Worm (Caenorhabditis elegans) whole organism, L1 larva: ENCODE data around the gene Y4C6B.7.

ENCODE experiments used
- C34B4.2 ChIP-seq: sonication (generic microtip); optimal IDR thresholded peaks from 2 replicates; lab custom pipeline; 2017; ENCODE audit warnings: mild to moderate bottlenecking, missing genetic modification characterization, missing compliant biosample characterization
- F16B12.6 ChIP-seq: fragments of 150-350 bp; optimal IDR thresholded peaks from 2 replicates; lab custom pipeline; 2014; ENCODE audit warnings: missing biosample characterization, missing genetic modification characterization
- aha-1 ChIP-seq: fragments of 150-350 bp; optimal IDR thresholded peaks from 2 replicates; lab custom pipeline; 2014; ENCODE audit warnings: missing biosample characterization, missing genetic modification characterization
- ama-1 ChIP-seq: fragments of 150-350 bp; optimal IDR thresholded peaks from 2 replicates; lab custom pipeline; 2014
- blmp-1 ChIP-seq: fragments of 150-350 bp; optimal IDR thresholded peaks from 2 replicates; lab custom pipeline; 2014; ENCODE audit warnings: missing biosample characterization, missing genetic modification characterization
- ceh-8 ChIP-seq: fragments of 200-800 bp; sonication (Bioruptor generic); optimal IDR thresholded peaks from 2 replicates; lab custom pipeline; 2018; ENCODE audit warnings: mild to moderate bottlenecking, missing genetic modification characterization, moderate library complexity, missing compliant biosample characterization
- ceh-88 ChIP-seq: fragments of 200-800 bp; sonication (Bioruptor generic); IDR thresholded peaks from 2 replicates; pipeline ENCODE4 v1.3.6; 2022; ENCODE audit warnings: missing genetic modification characterization, missing compliant biosample characterization
- efl-1 ChIP-seq, 4 experiments: fragments of 150-350 bp; optimal IDR thresholded peaks in 3 of 4; peaks in 1 of 4; 1 replicate in 1 of 4; 2 replicates in 3 of 4; lab custom pipeline; 2014; ENCODE audit warnings: missing biosample characterization in 2 of 4, missing genetic modification characterization in 2 of 4, missing genetic modification reagents in 2 of 4
- egl-27 ChIP-seq, 2 experiments: fragments of 150-350 bp in 1 of 2; sonication (generic microtip); optimal IDR thresholded peaks; 3 replicates each; lab custom pipeline; 2017 to 2018; ENCODE audit warnings: missing biosample characterization in 2 of 2, missing genetic modification characterization in 2 of 2, missing genetic modification reagents in 2 of 2
- elt-2 ChIP-seq: sonication (generic microtip); optimal IDR thresholded peaks from 2 replicates; lab custom pipeline; 2016; ENCODE audit warnings: missing genetic modification characterization, mild to moderate bottlenecking, inconsistent platforms, missing compliant biosample characterization, missing genetic modification reagents
- ets-5 ChIP-seq: fragments of 200-800 bp; sonication (Bioruptor generic); IDR thresholded peaks from 2 replicates; pipeline ENCODE4 v1.3.6; 2022; ENCODE audit warnings: missing genetic modification characterization, missing compliant biosample characterization
- hlh-4 ChIP-seq: sonication (generic microtip); optimal IDR thresholded peaks from 2 replicates; lab custom pipeline; 2016; ENCODE audit warnings: mild to moderate bottlenecking, missing genetic modification characterization, missing compliant biosample characterization
- hpl-2 ChIP-seq: fragments of 150-350 bp; optimal IDR thresholded peaks from 2 replicates; lab custom pipeline; 2014; ENCODE audit warnings: missing biosample characterization, missing genetic modification reagents, missing genetic modification characterization
- irx-1 ChIP-seq: sonication (generic microtip); optimal IDR thresholded peaks from 2 replicates; lab custom pipeline; 2016; ENCODE audit warnings: missing genetic modification characterization, missing compliant biosample characterization
- jun-1 ChIP-seq: fragments of 150-350 bp; optimal IDR thresholded peaks from 2 replicates; lab custom pipeline; 2014; ENCODE audit warnings: missing biosample characterization, missing genetic modification reagents, missing genetic modification characterization
- lin-13 ChIP-seq: fragments of 150-350 bp; optimal IDR thresholded peaks from 2 replicates; lab custom pipeline; 2014; ENCODE audit warnings: missing biosample characterization, missing genetic modification reagents, missing genetic modification characterization
- lin-14 ChIP-seq: fragments of 200-800 bp; sonication (Bioruptor generic); optimal IDR thresholded peaks from 2 replicates; lab custom pipeline; 2018; ENCODE audit warnings: mild to moderate bottlenecking, missing genetic modification characterization, moderate library complexity, missing compliant biosample characterization
- lin-15B ChIP-seq: fragments of 150-350 bp; sonication (generic microtip); optimal IDR thresholded peaks from 3 replicates; lab custom pipeline; 2014; ENCODE audit warnings: missing biosample characterization, missing genetic modification characterization
- lin-35 ChIP-seq, 2 experiments: fragments of 150-350 bp; optimal IDR thresholded peaks; 2 replicates each; lab custom pipeline; 2014; ENCODE audit warnings: missing biosample characterization in 2 of 2, missing genetic modification characterization in 2 of 2, missing genetic modification reagents in 2 of 2
- lin-39 ChIP-seq: fragments of 150-350 bp; optimal IDR thresholded peaks from 2 replicates; lab custom pipeline; 2014; ENCODE audit warnings: missing biosample characterization, missing genetic modification reagents, missing genetic modification characterization
- lir-3 ChIP-seq: sonication (generic microtip); optimal IDR thresholded peaks from 2 replicates; lab custom pipeline; 2016; ENCODE audit warnings: mild to moderate bottlenecking, missing genetic modification characterization, moderate library complexity, missing compliant biosample characterization; ENCODE audit not compliant: poor library complexity
- lsy-2 ChIP-seq, 2 experiments: fragments of 150-350 bp; optimal IDR thresholded peaks; 2 replicates each; lab custom pipeline; 2014; ENCODE audit warnings: missing biosample characterization in 2 of 2, missing genetic modification characterization in 2 of 2
- mdl-1 ChIP-seq, 2 experiments: fragments of 150-350 bp; optimal IDR thresholded peaks; 2 replicates each; lab custom pipeline; 2014 to 2017; ENCODE audit warnings: missing biosample characterization in 2 of 2, missing genetic modification characterization in 2 of 2, inconsistent platforms in 1 of 2
- mef-2 ChIP-seq: fragments of 150-350 bp; optimal IDR thresholded peaks from 2 replicates; lab custom pipeline; 2014; ENCODE audit warnings: missing biosample characterization, missing genetic modification characterization
- nhr-12 ChIP-seq: sonication (generic microtip); optimal IDR thresholded peaks from 2 replicates; lab custom pipeline; 2017; ENCODE audit warnings: missing biosample characterization, missing genetic modification characterization
- nhr-19 ChIP-seq: fragments of 200-800 bp; sonication (Bioruptor generic); conservative IDR thresholded peaks from 2 replicates; pipeline ENCODE4 v1.3.6; 2022; ENCODE audit warnings: missing genetic modification characterization, missing compliant biosample characterization
- nhr-237 ChIP-seq: fragments of 150-350 bp; optimal IDR thresholded peaks from 2 replicates; lab custom pipeline; 2014; ENCODE audit warnings: missing biosample characterization, missing genetic modification characterization
- nhr-28 ChIP-seq: fragments of 150-350 bp; optimal IDR thresholded peaks from 2 replicates; lab custom pipeline; 2014; ENCODE audit warnings: missing biosample characterization, missing genetic modification characterization
- nhr-71 ChIP-seq: sonication (generic microtip); optimal IDR thresholded peaks from 2 replicates; lab custom pipeline; 2016; ENCODE audit warnings: mild to moderate bottlenecking, missing genetic modification characterization, moderate library complexity, missing compliant biosample characterization
- nhr-77 ChIP-seq: fragments of 150-350 bp; optimal IDR thresholded peaks from 2 replicates; lab custom pipeline; 2014; ENCODE audit warnings: missing biosample characterization, missing genetic modification characterization
- nhr-84 ChIP-seq: sonication (generic microtip); optimal IDR thresholded peaks from 2 replicates; lab custom pipeline; 2017; ENCODE audit warnings: missing biosample characterization, missing genetic modification characterization
- nhr-85 ChIP-seq: sonication (generic microtip); peaks from one replicate; lab custom pipeline; 2016; ENCODE audit warnings: missing genetic modification characterization, inconsistent platforms, missing compliant biosample characterization
- nhr-90 ChIP-seq: sonication (generic microtip); optimal IDR thresholded peaks from 2 replicates; lab custom pipeline; 2016; ENCODE audit warnings: mild to moderate bottlenecking, missing genetic modification characterization, missing compliant biosample characterization; ENCODE audit not compliant: poor library complexity
- pag-3 ChIP-seq: sonication (generic microtip); optimal IDR thresholded peaks from 2 replicates; lab custom pipeline; 2017; ENCODE audit warnings: missing genetic modification characterization, mild to moderate bottlenecking, missing compliant biosample characterization, antibody characterized with exemption, borderline replicate concordance; ENCODE audit not compliant: insufficient read depth
- skn-1 ChIP-seq: fragments of 150-350 bp; optimal IDR thresholded peaks from 2 replicates; lab custom pipeline; 2014; ENCODE audit warnings: missing biosample characterization, missing genetic modification characterization
- snu-23 ChIP-seq: sonication (generic microtip); optimal IDR thresholded peaks from 2 replicates; lab custom pipeline; 2016; ENCODE audit warnings: missing genetic modification characterization, missing compliant biosample characterization
- sptf-1 ChIP-seq: fragments of 150-350 bp; optimal IDR thresholded peaks from 2 replicates; lab custom pipeline; 2014; ENCODE audit warnings: missing biosample characterization, missing genetic modification characterization
- unc-62 ChIP-seq: fragments of 150-350 bp; optimal IDR thresholded peaks from 2 replicates; lab custom pipeline; 2014; ENCODE audit warnings: missing biosample characterization, missing genetic modification reagents, missing genetic modification characterization
- unc-86 ChIP-seq: sonication (generic microtip); optimal IDR thresholded peaks from 2 replicates; lab custom pipeline; 2016; ENCODE audit warnings: missing genetic modification characterization, missing compliant biosample characterization
- unc-98 ChIP-seq: fragments of 200-800 bp; sonication (Bioruptor generic); IDR thresholded peaks from 2 replicates; pipeline ENCODE4 v1.3.6; 2022; ENCODE audit warnings: missing genetic modification characterization, missing compliant biosample characterization
- xbp-1 ChIP-seq: sonication (generic microtip); optimal IDR thresholded peaks from 2 replicates; lab custom pipeline; 2016; ENCODE audit warnings: missing genetic modification characterization, missing compliant biosample characterization

Y4C6B.7 gene

DNA sequence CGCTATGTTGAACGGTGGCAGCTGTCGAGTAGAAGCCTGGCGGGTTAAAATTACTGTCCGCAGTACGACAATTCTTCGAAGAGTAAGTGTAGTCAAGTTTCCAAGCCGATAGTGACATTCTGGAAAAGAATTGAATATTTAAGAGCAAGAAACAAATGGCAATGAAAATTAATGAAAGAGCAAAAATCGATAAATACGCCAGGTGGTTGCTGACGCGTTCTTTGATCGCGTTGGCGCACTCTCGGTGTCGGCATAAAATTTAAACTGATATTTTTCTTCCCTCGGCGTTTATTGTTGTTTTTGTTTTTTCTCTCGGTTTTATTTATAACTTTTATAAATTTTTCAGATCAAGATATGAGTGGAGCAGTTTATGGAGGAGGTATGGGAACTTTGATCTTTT is 41.4 kb upstream of the Y4C6B.7 start, which contains the start of the genes perm-3 and swsn-6 (continued):
- TF ChIP-seq unc-62 (GFP tag; lab: Kevin White, UChicago): no peak
- peak; percentile 85 for TF ChIP-seq nhr-19 (GFP tag; lab: Robert Waterston, UW)
- peak; percentile 88 to 93 for TF ChIP-seq lsy-2 (tag; optimal IDR thresholded peaks at IDR 0.05; lab: Kevin White, UChicago)
- TF ChIP-seq nhr-28: no peak
- TF ChIP-seq jun-1 (tag; lab: Kevin White, UChicago): peak; percentile 49
- TF ChIP-seq ceh-88 (GFP tag; lab: Robert Waterston, UW): peak; percentile 19; the same call in 1 of the 2 replicates
- peak; percentile 86 for TF ChIP-seq lin-35 (GFP tag; optimal IDR thresholded peaks at IDR 0.05; lab: Kevin White, UChicago)
- TF ChIP-seq efl-1 (optimal IDR thresholded peaks at IDR 0.05; lab: Kevin White, UChicago): peak; percentile 78 to 85
- TF ChIP-seq efl-1 (GFP tag; optimal IDR thresholded peaks at IDR 0.05 in 1 of 2; lab: Kevin White, UChicago): peak; percentile 84 to 98
- no peak for TF ChIP-seq sptf-1 (tag; lab: Kevin White, UChicago)
- TF ChIP-seq xbp-1 (tag; lab: Kevin White, UChicago): peak; percentile 83
- TF ChIP-seq ceh-8 (GFP tag; lab: Kevin White, UChicago): peak; percentile 57
- no peak for TF ChIP-seq nhr-12 (tag; lab: Kevin White, UChicago)
- TF ChIP-seq nhr-237 (tag; lab: Kevin White, UChicago): no peak
- peak; percentile 75 for TF ChIP-seq lin-15B (tag; lab: Kevin White, UChicago)
- TF ChIP-seq C34B4.2: no peak

DNA sequence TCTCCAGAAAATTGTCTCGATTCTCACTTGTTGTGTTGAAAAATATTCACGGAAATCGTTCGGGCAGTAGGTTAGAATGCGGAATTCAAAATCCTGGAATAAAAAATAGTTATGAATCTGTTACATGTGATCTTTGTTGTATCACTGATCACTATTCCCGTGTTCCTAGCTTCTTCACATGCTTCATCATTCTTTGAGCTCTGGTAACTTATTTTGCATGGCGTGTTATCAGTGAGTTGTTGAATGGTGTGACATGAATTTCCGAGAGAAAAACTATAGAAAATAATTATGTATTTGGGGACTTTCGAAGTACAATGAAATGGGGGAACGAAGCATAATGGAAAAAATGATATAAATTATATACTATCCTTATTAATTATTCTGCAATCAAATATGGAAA is 40.3 kb upstream of the Y4C6B.7 start:
- TF ChIP-seq nhr-71 (tag; lab: Kevin White, UChicago): peak; percentile 18
- peak in 1 of 2 experiments; percentile 43 for TF ChIP-seq lin-35 (GFP tag; optimal IDR thresholded peaks at IDR 0.05; lab: Kevin White, UChicago)
- TF ChIP-seq lin-39: no peak
- peak; percentile 54 for TF ChIP-seq elt-2 (tag; lab: Kevin White, UChicago)
- TF ChIP-seq, all 84 proteins: peak for 3

DNA sequence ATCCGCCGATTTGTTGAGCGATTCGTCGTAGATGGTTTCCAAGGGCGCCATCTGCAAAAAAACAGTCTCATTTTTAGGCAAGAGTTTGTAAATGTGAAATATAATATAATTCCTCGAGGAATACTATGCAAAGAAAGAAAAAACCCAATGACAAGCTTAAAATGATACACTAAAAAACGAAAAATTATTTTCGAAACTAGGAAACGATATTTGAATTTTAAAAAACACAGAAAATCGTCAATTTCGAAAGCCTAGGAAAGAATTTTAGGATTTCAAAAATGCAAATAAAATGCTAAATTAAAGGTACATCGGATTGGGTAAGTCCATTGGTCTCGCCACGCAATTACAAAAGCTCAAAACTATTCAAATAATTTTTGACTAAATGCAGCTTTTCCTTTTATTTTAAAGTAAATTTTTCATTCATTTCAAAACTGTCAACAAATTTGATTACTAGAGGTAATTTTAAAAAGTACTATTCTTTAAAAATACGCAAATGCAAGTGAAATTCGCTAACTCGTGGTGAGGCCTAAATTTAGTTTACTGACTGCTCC is 38.3 kb upstream of the Y4C6B.7 start, which contains the start of the genes htp-1 and ZK616.5:
TSS of gene htp-1 (minus strand) at position 51 of the 551 bp plus-strand sequence.
TSS of gene ZK616.5 (plus strand) at position 423 of the 551 bp plus-strand sequence.
- no peak for TF ChIP-seq unc-98 (GFP tag; lab: Robert Waterston, UW)
- TF ChIP-seq F16B12.6 (tag; lab: Kevin White, UChicago): no peak
- no peak for TF ChIP-seq nhr-12 (tag; lab: Kevin White, UChicago)
- no peak for TF ChIP-seq lin-35 (GFP tag; optimal IDR thresholded peaks at IDR 0.05; lab: Kevin White, UChicago)

DNA sequence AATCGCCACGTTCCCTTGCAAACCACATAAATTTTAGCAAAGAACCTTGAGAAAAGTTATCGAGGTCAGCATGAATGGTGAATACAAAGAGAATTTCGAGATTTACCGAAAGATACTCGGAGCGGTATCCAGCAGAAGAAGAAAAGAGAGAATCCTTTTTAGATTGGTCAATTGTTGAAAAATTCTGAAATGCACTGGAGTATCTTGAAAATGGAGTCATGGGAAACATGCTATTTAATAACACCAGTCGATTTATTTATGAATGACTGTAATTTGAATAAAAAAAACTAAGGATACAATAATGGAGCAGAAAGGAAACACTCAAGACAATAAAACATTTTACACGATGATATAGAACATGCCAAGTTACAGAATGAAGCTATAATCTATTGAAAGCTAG is 36.7 kb upstream of the Y4C6B.7 start:
- TF ChIP-seq efl-1 (optimal IDR thresholded peaks at IDR 0.05; lab: Kevin White, UChicago): no peak
- TF ChIP-seq efl-1 (GFP tag; optimal IDR thresholded peaks at IDR 0.05 in 1 of 2; lab: Kevin White, UChicago): no peak
- TF ChIP-seq nhr-85: peak; percentile 47
- TF ChIP-seq lsy-2 (tag; optimal IDR thresholded peaks at IDR 0.05; lab: Kevin White, UChicago): no peak
- TF ChIP-seq hlh-4: no peak
- TF ChIP-seq lin-14: peak; percentile 19
- TF ChIP-seq aha-1 (tag; lab: Kevin White, UChicago): no peak
- TF ChIP-seq, all 84 proteins: peak for 2

DNA sequence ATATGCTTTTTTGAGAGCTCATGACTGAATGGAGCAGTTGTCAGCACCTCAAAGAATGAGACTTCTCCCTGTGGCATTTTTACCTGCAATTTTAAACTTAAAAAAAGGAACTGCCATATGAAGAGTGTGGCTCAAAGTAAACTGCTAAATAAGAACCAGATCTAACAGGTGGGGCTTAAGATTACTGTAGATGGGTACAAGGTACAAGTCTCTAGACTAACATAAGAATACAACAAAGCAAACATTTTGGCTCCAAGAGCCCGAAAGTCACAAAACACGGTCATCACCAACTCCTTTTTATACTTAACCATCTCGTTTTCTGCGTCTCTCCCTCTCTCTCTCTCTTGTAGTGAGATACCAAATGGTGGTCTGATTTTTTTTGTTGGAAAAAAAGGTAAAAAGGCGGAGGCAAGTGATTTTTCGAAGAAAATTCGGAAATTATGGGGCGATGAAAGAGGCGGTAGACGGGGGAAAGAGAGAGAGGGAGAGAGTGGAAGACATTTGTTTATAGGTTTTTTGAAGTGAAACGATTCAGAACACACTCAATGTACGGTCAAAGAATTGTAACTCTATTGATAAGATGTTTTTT is 35.3 kb upstream of the Y4C6B.7 start, which contains the start of gene elo-6:
TSS of gene elo-6 (minus strand) at position 83 of the 589 bp plus-strand sequence.
- TF ChIP-seq lir-3 (tag; lab: Kevin White, UChicago) (no peak), lin-13 (GFP tag; lab: Kevin White, UChicago) (no peak), mdl-1 (tag; optimal IDR thresholded peaks at IDR 0.05; lab: Kevin White, UChicago) (no peak), lin-35 (GFP tag; optimal IDR thresholded peaks at IDR 0.05; lab: Kevin White, UChicago) (peak in 1 of 2 experiments; percentile 46), xbp-1 (tag; lab: Kevin White, UChicago) (peak; percentile 2), pag-3 (tag; lab: Kevin White, UChicago) (no peak), nhr-85 (peak; percentile 84), irx-1 (no peak), ama-1 (lab: Kevin White, UChicago) (no peak), ets-5 (GFP tag; lab: Robert Waterston, UW) (no peak), blmp-1 (tag; lab: Kevin White, UChicago) (peak; percentile 32), egl-27 (tag; optimal IDR thresholded peaks at IDR 0.05; lab: Kevin White, UChicago) (no peak), mef-2 (tag; lab: Kevin White, UChicago) (no peak), snu-23 (GFP tag; lab: Kevin White, UChicago) (peak; percentile 33), efl-1 (optimal IDR thresholded peaks at IDR 0.05; lab: Kevin White, UChicago) (peak in 1 of 2 experiments; percentile 4), efl-1 (GFP tag; optimal IDR thresholded peaks at IDR 0.05 in 1 of 2; lab: Kevin White, UChicago) (peak in 1 of 2 experiments; percentile 48), hpl-2 (GFP tag; lab: Kevin White, UChicago) (no peak), unc-86 (tag; lab: Kevin White, UChicago) (no peak), nhr-90 (tag; lab: Kevin White, UChicago) (peak; percentile 18), nhr-77 (tag; lab: Kevin White, UChicago) (peak; percentile 43), nhr-84 (tag; lab: Kevin White, UChicago) (no peak), elt-2 (tag; lab: Kevin White, UChicago) (peak; percentile 59), lin-14 (peak; percentile 79), nhr-71 (tag; lab: Kevin White, UChicago) (peak; percentile 58), skn-1 (no peak)
